Fruit fly (Drosophila melanogaster): ENCODE data around the gene CG46412.

dm6 chr3L:11578211-11578673 is 14.4 kb upstream of the CG46412 start, which contains the start of gene CG33270:
- TF ChIP-seq cic (GFP tag; optimal IDR thresholded peaks at IDR 0.05) (no peak), CG5204 (GFP tag; optimal IDR thresholded peaks at IDR 0.05) (no peak), CG1620 (GFP tag; optimal IDR thresholded peaks at IDR 0.05) (no peak), CG33017 (tag; optimal IDR thresholded peaks at IDR 0.05) (no peak), cnc (optimal IDR thresholded peaks at IDR 0.05) (no peak), kay (GFP tag; ENCODE audit: borderline replicate concordance) (no peak), CG11617 (GFP tag; optimal IDR thresholded peaks at IDR 0.05) (no peak), bab1 (GFP tag; optimal IDR thresholded peaks at IDR 0.05) (no peak), Mnt (GFP tag; optimal IDR thresholded peaks at IDR 0.05) (no peak), ovo (GFP tag; optimal IDR thresholded peaks at IDR 0.05) (no peak), CG14711 (tag; optimal IDR thresholded peaks at IDR 0.05) (no peak)
